Worm (Caenorhabditis elegans) whole organism, young adult: Measurements from ENCODE around the gene dpy-26.

ENCODE experiments used
- B0019.2 ChIP-seq: fragments of 200-800 bp; sonication (Bioruptor generic); conservative IDR thresholded peaks from 2 replicates; pipeline ENCODE4 v1.3.6; 2022; ENCODE audit warnings: missing genetic modification reagents, missing genetic modification characterization, missing compliant biosample characterization
- B0035.1 ChIP-seq: sonication (generic microtip); optimal IDR thresholded peaks from 2 replicates; lab custom pipeline; 2016; ENCODE audit warnings: missing genetic modification characterization, mild to moderate bottlenecking, missing compliant biosample characterization, missing genotype, missing genetic modification reagents
- B0261.1 ChIP-seq: sonication (generic microtip); optimal IDR thresholded peaks from 2 replicates; lab custom pipeline; 2016; ENCODE audit warnings: mild to moderate bottlenecking, missing genetic modification characterization, moderate library complexity, missing compliant biosample characterization
- C17E4.6 ChIP-seq: fragments of 200-800 bp; sonication (Bioruptor generic); IDR thresholded peaks from 2 replicates; pipeline ENCODE4 v1.3.6; 2022; ENCODE audit warnings: missing genetic modification reagents, missing genetic modification characterization, missing compliant biosample characterization
- D2030.7 ChIP-seq: fragments of 200-800 bp; sonication (Bioruptor generic); IDR thresholded peaks from 2 replicates; pipeline ENCODE4 v1.3.6; 2022; ENCODE audit warnings: missing genetic modification reagents, missing genetic modification characterization, missing compliant biosample characterization
- F23B12.7 ChIP-seq: sonication (generic microtip); optimal IDR thresholded peaks from 2 replicates; lab custom pipeline; 2017; ENCODE audit warnings: missing genetic modification characterization, mild to moderate bottlenecking, missing compliant biosample characterization, antibody characterized with exemption, moderate library complexity; ENCODE audit not compliant: insufficient read depth
- F49E8.2 ChIP-seq: sonication (generic microtip); optimal IDR thresholded peaks from 3 replicates; lab custom pipeline; 2017; ENCODE audit warnings: missing genetic modification characterization, mild to moderate bottlenecking, missing compliant biosample characterization, antibody characterized with exemption, moderate library complexity; ENCODE audit not compliant: insufficient read depth
- K11D2.4 ChIP-seq: fragments of 200-800 bp; sonication (Bioruptor generic); IDR thresholded peaks from 2 replicates; pipeline ENCODE4 v1.3.6; 2022; ENCODE audit warnings: missing genetic modification reagents, missing genetic modification characterization, missing compliant biosample characterization
- T07F8.4 ChIP-seq: sonication (generic microtip); optimal IDR thresholded peaks from 2 replicates; lab custom pipeline; 2016; ENCODE audit warnings: mild to moderate bottlenecking, missing genetic modification characterization, moderate library complexity, missing compliant biosample characterization
- Y53G8AR.9 ChIP-seq: fragments of 200-800 bp; sonication (Bioruptor generic); conservative IDR thresholded peaks from 2 replicates; pipeline ENCODE4 v1.3.6; 2022; ENCODE audit warnings: missing genetic modification reagents, missing genetic modification characterization, missing compliant biosample characterization
- ama-1 ChIP-seq, 3 experiments: fragments of 150-350 bp in 1 of 3; sonication (generic microtip) in 2 of 3; optimal IDR thresholded peaks; 2 replicates each; lab custom pipeline; 2014 to 2018; ENCODE audit warnings: missing biosample characterization in 2 of 3, missing genetic modification characterization in 2 of 3, missing genetic modification reagents in 2 of 3
- aptf-2 ChIP-seq: fragments of 200-800 bp; sonication (Bioruptor generic); conservative IDR thresholded peaks from 2 replicates; pipeline ENCODE4 v1.3.6; 2022; ENCODE audit warnings: missing genetic modification reagents, missing genetic modification characterization, missing compliant biosample characterization
- attf-3 ChIP-seq: fragments of 200-800 bp; sonication (Bioruptor generic); conservative IDR thresholded peaks from 2 replicates; pipeline ENCODE4 v1.3.6; 2022; ENCODE audit warnings: missing genetic modification reagents, missing genetic modification characterization, missing compliant biosample characterization
- bed-2 ChIP-seq: fragments of 200-800 bp; sonication (Bioruptor generic); IDR thresholded peaks from 2 replicates; pipeline ENCODE4 v1.3.6; 2022; ENCODE audit warnings: missing genetic modification reagents, missing genetic modification characterization, missing compliant biosample characterization
- ceh-100 ChIP-seq: fragments of 200-800 bp; sonication (Bioruptor generic); IDR thresholded peaks from 2 replicates; pipeline ENCODE4 v1.3.6; 2022; ENCODE audit warnings: missing genetic modification reagents, missing genetic modification characterization, missing compliant biosample characterization
- ceh-58 ChIP-seq: fragments of 200-800 bp; sonication (Bioruptor generic); IDR thresholded peaks from 2 replicates; pipeline ENCODE4 v1.3.6; 2022; ENCODE audit warnings: missing genetic modification characterization, missing compliant biosample characterization
- chd-7 ChIP-seq: sonication (generic microtip); optimal IDR thresholded peaks from 2 replicates; lab custom pipeline; 2016; ENCODE audit warnings: mild to moderate bottlenecking, missing genetic modification characterization, moderate library complexity, missing compliant biosample characterization
- egl-18 ChIP-seq: fragments of 200-800 bp; sonication (Bioruptor generic); IDR thresholded peaks from 2 replicates; pipeline ENCODE4 v1.3.6; 2022; ENCODE audit warnings: missing genetic modification reagents, missing genetic modification characterization, missing compliant biosample characterization
- egl-44 ChIP-seq: fragments of 200-800 bp; sonication (Bioruptor generic); IDR thresholded peaks from 2 replicates; pipeline ENCODE4 v1.3.6; 2022; ENCODE audit warnings: missing genetic modification reagents, missing genetic modification characterization, missing compliant biosample characterization
- egrh-3 ChIP-seq: fragments of 200-800 bp; sonication (Bioruptor generic); IDR thresholded peaks from 2 replicates; pipeline ENCODE4 v1.3.6; 2022; ENCODE audit warnings: missing genetic modification reagents, missing genetic modification characterization, missing compliant biosample characterization
- gei-17 ChIP-seq: fragments of 200-800 bp; sonication (Bioruptor generic); optimal IDR thresholded peaks from 2 replicates; lab custom pipeline; 2018; ENCODE audit warnings: mild to moderate bottlenecking, missing genetic modification characterization, missing compliant biosample characterization
- hrde-1 ChIP-seq: sonication (generic microtip); optimal IDR thresholded peaks from 2 replicates; lab custom pipeline; 2016; ENCODE audit warnings: missing genetic modification characterization, mild to moderate bottlenecking, missing compliant biosample characterization, moderate library complexity, missing genotype, missing genetic modification reagents, borderline replicate concordance
- hsf-1 ChIP-seq: fragments of 200-800 bp; sonication (Bioruptor generic); IDR thresholded peaks from 2 replicates; pipeline ENCODE4 v1.3.6; 2022; ENCODE audit warnings: missing genetic modification reagents, missing genetic modification characterization, missing compliant biosample characterization
- let-526 ChIP-seq: fragments of 200-800 bp; sonication (Bioruptor generic); IDR thresholded peaks from 2 replicates; pipeline ENCODE4 v1.3.6; 2022; ENCODE audit warnings: missing genetic modification reagents, missing genetic modification characterization, missing compliant biosample characterization
- let-607 ChIP-seq, 2 experiments: fragments of 200-800 bp in 1 of 2; sonication (Bioruptor generic) in 1 of 2; sonication (generic microtip) in 1 of 2; optimal IDR thresholded peaks; 2 replicates each; lab custom pipeline; 2016 to 2018; ENCODE audit warnings: mild to moderate bottlenecking in 2 of 2, missing compliant biosample characterization in 2 of 2, missing genetic modification characterization in 2 of 2, moderate library complexity in 2 of 2, missing genotype in 1 of 2
- lin-26 ChIP-seq: fragments of 200-800 bp; sonication (Bioruptor generic); IDR thresholded peaks from 2 replicates; pipeline ENCODE4 v1.3.6; 2022; ENCODE audit warnings: missing genetic modification reagents, missing genetic modification characterization, missing compliant biosample characterization
- lin-35 ChIP-seq, 3 experiments: fragments of 150-350 bp in 2 of 3; sonication (generic microtip) in 1 of 3; optimal IDR thresholded peaks; 2 replicates each; lab custom pipeline; 2014 to 2018; ENCODE audit warnings: missing biosample characterization in 3 of 3, missing genetic modification characterization in 3 of 3, missing genetic modification reagents in 3 of 3
- lin-54 ChIP-seq: fragments of 200-800 bp; sonication (Bioruptor generic); optimal IDR thresholded peaks from 2 replicates; lab custom pipeline; 2018; ENCODE audit warnings: mild to moderate bottlenecking, missing genetic modification characterization, missing compliant biosample characterization
- lsy-27 ChIP-seq: sonication (generic microtip); optimal IDR thresholded peaks from 2 replicates; lab custom pipeline; 2017; ENCODE audit warnings: missing genetic modification characterization, mild to moderate bottlenecking, missing compliant biosample characterization, antibody characterized with exemption, missing genotype, borderline replicate concordance; ENCODE audit not compliant: insufficient read depth
- madf-3 ChIP-seq: fragments of 200-800 bp; sonication (Bioruptor generic); IDR thresholded peaks from 2 replicates; pipeline ENCODE4 v1.3.6; 2022; ENCODE audit warnings: missing genetic modification reagents, missing genetic modification characterization, missing compliant biosample characterization
- madf-8 ChIP-seq: fragments of 200-800 bp; sonication (Bioruptor generic); conservative IDR thresholded peaks from 2 replicates; pipeline ENCODE4 v1.3.6; 2022; ENCODE audit warnings: missing genetic modification reagents, missing genetic modification characterization, missing compliant biosample characterization
- mcd-1 ChIP-seq: fragments of 200-800 bp; sonication (Bioruptor generic); IDR thresholded peaks from 2 replicates; pipeline ENCODE4 v1.3.6; 2022; ENCODE audit warnings: missing genetic modification reagents, missing genetic modification characterization, missing compliant biosample characterization
- nfya-2 ChIP-seq: fragments of 200-800 bp; sonication (Bioruptor generic); IDR thresholded peaks from 2 replicates; pipeline ENCODE4 v1.3.6; 2022; ENCODE audit warnings: missing genetic modification reagents, missing genetic modification characterization, missing compliant biosample characterization
- nfyb-1 ChIP-seq: fragments of 200-800 bp; sonication (Bioruptor generic); IDR thresholded peaks from 2 replicates; pipeline ENCODE4 v1.3.6; 2022; ENCODE audit warnings: missing genetic modification reagents, missing genetic modification characterization, missing compliant biosample characterization
- nhr-90 ChIP-seq: sonication (generic microtip); optimal IDR thresholded peaks from 2 replicates; lab custom pipeline; 2016; ENCODE audit warnings: missing genotype, mild to moderate bottlenecking, missing genetic modification characterization, missing compliant biosample characterization
- pbrm-1 ChIP-seq: fragments of 200-800 bp; sonication (Bioruptor generic); IDR thresholded peaks from 2 replicates; pipeline ENCODE4 v1.3.6; 2022; ENCODE audit warnings: missing genetic modification reagents, missing genetic modification characterization, missing compliant biosample characterization
- pha-4 ChIP-seq: fragments of 150-350 bp; sonication (generic microtip); optimal IDR thresholded peaks from 2 replicates; lab custom pipeline; 2014; ENCODE audit warnings: missing biosample characterization, missing genetic modification reagents, missing genetic modification characterization
- rec-8 ChIP-seq, 2 experiments: sonication (generic microtip); optimal IDR thresholded peaks; 2 replicates each; lab custom pipeline; 2016; ENCODE audit warnings: mild to moderate bottlenecking in 2 of 2, missing genetic modification characterization in 2 of 2, missing genetic modification reagents in 2 of 2, missing genotype in 2 of 2, missing biosample characterization in 1 of 2, missing compliant biosample characterization in 1 of 2, moderate library complexity in 1 of 2
- sdz-38 ChIP-seq: sonication (generic microtip); optimal IDR thresholded peaks from 2 replicates; lab custom pipeline; 2016; ENCODE audit warnings: missing genotype, missing genetic modification characterization, missing compliant biosample characterization
- sea-2 ChIP-seq: fragments of 200-800 bp; sonication (Bioruptor generic); IDR thresholded peaks from 2 replicates; pipeline ENCODE4 v1.3.6; 2022; ENCODE audit warnings: missing genetic modification characterization, missing compliant biosample characterization
- unc-62 ChIP-seq: fragments of 150-350 bp; optimal IDR thresholded peaks from 2 replicates; lab custom pipeline; 2014; ENCODE audit warnings: missing biosample characterization, missing genetic modification reagents, missing genetic modification characterization
- zim-3 ChIP-seq: sonication (generic microtip); optimal IDR thresholded peaks from 2 replicates; lab custom pipeline; 2017; ENCODE audit warnings: mild to moderate bottlenecking, missing genetic modification characterization, moderate library complexity, missing compliant biosample characterization
- ztf-25 ChIP-seq: fragments of 200-800 bp; sonication (Bioruptor generic); IDR thresholded peaks from 2 replicates; pipeline ENCODE4 v1.3.6; 2022; ENCODE audit warnings: missing genetic modification reagents, missing genetic modification characterization, missing compliant biosample characterization

dpy-26 gene

DNA sequence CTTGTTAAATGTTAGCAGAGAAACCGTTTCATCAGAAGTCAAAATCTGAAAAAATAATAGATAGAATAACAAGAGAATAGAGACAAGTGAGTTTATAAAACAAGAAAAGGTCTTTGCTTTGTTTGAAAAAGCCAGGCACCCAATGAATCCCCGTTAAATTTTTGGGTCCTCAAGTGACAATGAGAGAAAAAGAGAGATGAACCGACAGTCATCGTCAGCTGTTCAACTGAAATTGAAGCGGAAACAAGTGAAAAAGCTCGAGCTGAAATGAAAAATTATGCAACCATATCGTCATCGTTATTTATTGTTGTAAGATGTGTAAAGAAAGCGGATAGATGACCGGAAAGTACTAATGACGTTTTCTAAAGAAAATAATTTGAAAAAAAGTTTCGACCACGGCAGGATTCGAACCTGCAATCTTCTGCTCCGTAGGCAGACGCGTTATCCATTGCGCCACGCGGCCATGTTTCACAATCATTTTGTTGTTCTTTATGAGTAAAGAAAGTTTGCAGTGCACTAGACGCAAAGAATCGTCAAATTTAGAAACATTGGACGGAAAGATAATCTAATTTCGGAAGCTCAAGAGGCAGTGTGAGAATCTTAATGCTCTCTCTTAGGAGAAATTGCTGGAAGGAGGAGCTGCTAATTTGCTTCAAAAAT, 33.5 kb downstream of the dpy-26 start, which contains the start of gene F08G5.3 (continued):
- TF ChIP-seq let-526: no peak
- no peak for TF ChIP-seq B0035.1 (tag; lab: Kevin White, UChicago)
- TF ChIP-seq let-607 (tag; optimal IDR thresholded peaks at IDR 0.05; lab: Kevin White, UChicago): peak in 1 of 2 experiments; percentile 29
- peak; percentile 49 for TF ChIP-seq egrh-3 (GFP tag; lab: Robert Waterston, UW)
- TF ChIP-seq ztf-25: peak; percentile 94
- TF ChIP-seq aptf-2 (GFP tag; lab: Robert Waterston, UW): no peak
- no peak; the same call in 1 of the 2 replicates for TF ChIP-seq madf-8 (GFP tag; lab: Robert Waterston, UW)
- peak; percentile 91 for TF ChIP-seq lin-26 (GFP tag; lab: Robert Waterston, UW)
- TF ChIP-seq F49E8.2 (tag; lab: Kevin White, UChicago): peak; percentile 36
- 0 out of 2 replicates have a peak, but pooled peaks have one; percentile 47 for TF ChIP-seq madf-3 (GFP tag; lab: Robert Waterston, UW)
- no peak for TF ChIP-seq sea-2 (GFP tag; lab: Robert Waterston, UW)
- TF ChIP-seq attf-3 (GFP tag; lab: Robert Waterston, UW): peak; percentile 42; the same call in 1 of the 2 replicates
- TF ChIP-seq C17E4.6 (GFP tag; lab: Robert Waterston, UW): 0 out of 2 replicates have a peak, but pooled peaks have one; percentile 33
- peak; percentile 84 for TF ChIP-seq nfyb-1
- TF ChIP-seq ceh-58: no peak
- peak; percentile 27; the same call in 1 of the 2 replicates for TF ChIP-seq egl-44 (GFP tag; lab: Robert Waterston, UW)
- peak; percentile 47 for TF ChIP-seq chd-7 (tag; lab: Kevin White, UChicago)
- TF ChIP-seq hrde-1 (tag; lab: Kevin White, UChicago): peak; percentile 67
- peak; percentile 60; the same call in 1 of the 2 replicates for TF ChIP-seq B0019.2 (GFP tag; lab: Robert Waterston, UW)
- TF ChIP-seq egl-18: 0 out of 2 replicates have a peak, but pooled peaks have one; percentile 9
- TF ChIP-seq gei-17: no peak
- TF ChIP-seq mcd-1 (GFP tag; lab: Robert Waterston, UW): peak; percentile 56
- TF ChIP-seq Y53G8AR.9: no peak
- peak; percentile 83 for TF ChIP-seq T07F8.4 (tag; lab: Kevin White, UChicago)
- no peak for TF ChIP-seq sdz-38 (tag; lab: Kevin White, UChicago)
- TF ChIP-seq lin-54: peak; percentile 60
- TF ChIP-seq zim-3: peak; percentile 73
- peak; percentile 57; the same call in 1 of the 2 replicates for TF ChIP-seq hsf-1 (GFP tag; lab: Robert Waterston, UW)
- no peak for TF ChIP-seq bed-2 (GFP tag; lab: Robert Waterston, UW)
- 0 out of 2 replicates have a peak, but pooled peaks have one; percentile 28 for TF ChIP-seq ceh-100
- peak; percentile 77 for TF ChIP-seq nhr-90 (tag; lab: Kevin White, UChicago)
- TF ChIP-seq ama-1 (optimal IDR thresholded peaks at IDR 0.05; lab: Kevin White, UChicago): no peak
- TF ChIP-seq ama-1 (GFP tag; optimal IDR thresholded peaks at IDR 0.05; lab: Kevin White, UChicago): peak; percentile 70 to 73

DNA sequence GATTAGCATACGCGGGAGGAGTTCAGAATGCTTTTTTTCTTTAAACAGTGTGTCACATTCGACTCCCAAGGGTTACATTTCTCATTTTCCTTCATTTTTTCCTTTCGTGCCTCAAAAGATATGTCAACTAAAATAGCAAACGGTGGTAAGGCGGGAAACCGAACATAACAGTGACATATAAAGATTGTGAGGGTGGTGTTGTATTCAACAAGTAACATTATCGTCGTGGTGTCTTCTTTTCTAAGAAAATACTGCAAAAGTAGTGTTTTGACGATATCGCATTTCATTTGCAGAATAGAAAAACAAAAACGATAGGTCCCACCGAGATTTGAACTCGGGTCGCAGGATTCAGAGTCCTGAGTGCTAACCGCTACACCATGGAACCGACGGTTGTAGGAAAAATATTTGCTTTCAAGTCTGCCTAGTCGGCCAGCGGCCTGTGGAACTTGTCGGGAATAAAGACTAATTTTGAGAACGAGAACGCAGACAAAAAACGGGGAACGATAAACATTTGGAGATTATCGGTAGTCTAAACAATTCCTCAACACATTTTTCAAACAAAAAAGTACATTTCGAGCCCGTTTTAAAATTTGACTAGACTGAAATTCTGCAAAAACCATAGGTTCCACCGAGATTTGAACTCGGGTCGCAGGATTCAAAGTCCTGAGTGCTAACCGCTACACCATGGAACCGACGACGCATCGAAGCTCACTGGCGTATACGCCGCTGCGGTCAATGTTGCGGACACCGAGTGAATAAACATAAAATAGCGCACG, 34.3 kb downstream of the dpy-26 start:
- TF ChIP-seq B0019.2 (GFP tag; lab: Robert Waterston, UW) (no peak), madf-3 (GFP tag; lab: Robert Waterston, UW) (no peak), lsy-27 (tag; lab: Kevin White, UChicago) (peak; percentile 38), unc-62 (no peak), lin-26 (GFP tag; lab: Robert Waterston, UW) (peak; percentile 77), K11D2.4 (GFP tag; lab: Robert Waterston, UW) (no peak), rec-8 (tag; optimal IDR thresholded peaks at IDR 0.05; lab: Kevin White, UChicago) (no peak), chd-7 (tag; lab: Kevin White, UChicago) (peak; percentile 12), lin-35 (GFP tag; optimal IDR thresholded peaks at IDR 0.05; lab: Kevin White, UChicago) (no peak), egl-44 (GFP tag; lab: Robert Waterston, UW) (no peak), F23B12.7 (no peak), pha-4 (tag; lab: Kevin White, UChicago) (no peak), B0261.1 (tag; lab: Kevin White, UChicago) (peak; percentile 94), pbrm-1 (GFP tag; lab: Robert Waterston, UW) (no peak), D2030.7 (GFP tag; lab: Robert Waterston, UW) (peak; percentile 28; the same call in 1 of the 2 replicates), nfya-2 (GFP tag; lab: Robert Waterston, UW) (no peak)
